Worm (Caenorhabditis elegans) whole organism, young adult: Measurements from ENCODE around the gene F21D9.1.

Source experiments
- F23B12.7 ChIP-seq: sonication (generic microtip); optimal IDR thresholded peaks from 2 replicates; lab custom pipeline; 2017; ENCODE audit warnings: missing genetic modification characterization, mild to moderate bottlenecking, missing compliant biosample characterization, antibody characterized with exemption, moderate library complexity; ENCODE audit not compliant: insufficient read depth
- Y53F4B.3 ChIP-seq: fragments of 200-800 bp; sonication (Bioruptor generic); IDR thresholded peaks from 2 replicates; pipeline ENCODE4 v1.3.6; 2022; ENCODE audit warnings: missing genetic modification reagents, missing genetic modification characterization, missing compliant biosample characterization
- atf-7 ChIP-seq: sonication (generic microtip); optimal IDR thresholded peaks from 2 replicates; lab custom pipeline; 2017; ENCODE audit warnings: mild to moderate bottlenecking, missing genetic modification characterization, missing compliant biosample characterization
- ccch-3 ChIP-seq: fragments of 200-800 bp; sonication (Bioruptor generic); optimal IDR thresholded peaks from 2 replicates; lab custom pipeline; 2018; ENCODE audit warnings: mild to moderate bottlenecking, missing genetic modification characterization, missing compliant biosample characterization
- cebp-1 ChIP-seq, 2 experiments: fragments of 200-800 bp in 1 of 2; sonication (Bioruptor generic) in 1 of 2; sonication (generic microtip) in 1 of 2; IDR thresholded peaks in 1 of 2; optimal IDR thresholded peaks in 1 of 2; 2 replicates each; pipeline versions ENCODE4 v1.3.6 to Lab custom; 2017 to 2022; ENCODE audit warnings: missing compliant biosample characterization in 2 of 2, missing genetic modification characterization in 2 of 2, mild to moderate bottlenecking in 1 of 2, missing genetic modification reagents in 1 of 2, moderate library complexity in 1 of 2
- cebp-2 ChIP-seq: fragments of 200-800 bp; sonication (Bioruptor generic); IDR thresholded peaks from 2 replicates; pipeline ENCODE4 v1.3.6; 2022; ENCODE audit warnings: missing genetic modification characterization, missing compliant biosample characterization
- ceh-100 ChIP-seq: fragments of 200-800 bp; sonication (Bioruptor generic); IDR thresholded peaks from 2 replicates; pipeline ENCODE4 v1.3.6; 2022; ENCODE audit warnings: missing genetic modification reagents, missing genetic modification characterization, missing compliant biosample characterization
- ceh-40 ChIP-seq: fragments of 200-800 bp; sonication (Bioruptor generic); IDR thresholded peaks from 2 replicates; pipeline ENCODE4 v1.3.6; 2022; ENCODE audit warnings: missing genetic modification characterization, missing compliant biosample characterization
- dox-1 ChIP-seq: fragments of 200-800 bp; sonication (Bioruptor generic); IDR thresholded peaks from 2 replicates; pipeline ENCODE4 v1.3.6; 2022; ENCODE audit warnings: missing genetic modification reagents, missing genetic modification characterization, missing compliant biosample characterization
- efl-1 ChIP-seq: fragments of 150-350 bp; optimal IDR thresholded peaks from 2 replicates; lab custom pipeline; 2014; ENCODE audit warnings: missing biosample characterization, missing genetic modification reagents, missing genetic modification characterization
- hlh-12 ChIP-seq: sonication (generic microtip); optimal IDR thresholded peaks from 2 replicates; lab custom pipeline; 2016; ENCODE audit warnings: missing genetic modification characterization, missing compliant biosample characterization
- snpc-4 ChIP-seq, 5 experiments: fragments of 150-350 bp in 1 of 5; sonication (generic microtip) in 4 of 5; optimal IDR thresholded peaks; 2 replicates each; lab custom pipeline; 2014 to 2018; ENCODE audit warnings: missing genetic modification characterization in 5 of 5, missing biosample characterization in 3 of 5, antibody characterized with exemption in 2 of 5, mild to moderate bottlenecking in 2 of 5, missing compliant biosample characterization in 2 of 5, missing genotype in 2 of 5, moderate library complexity in 2 of 5, missing genetic modification reagents in 1 of 5

DNA sequence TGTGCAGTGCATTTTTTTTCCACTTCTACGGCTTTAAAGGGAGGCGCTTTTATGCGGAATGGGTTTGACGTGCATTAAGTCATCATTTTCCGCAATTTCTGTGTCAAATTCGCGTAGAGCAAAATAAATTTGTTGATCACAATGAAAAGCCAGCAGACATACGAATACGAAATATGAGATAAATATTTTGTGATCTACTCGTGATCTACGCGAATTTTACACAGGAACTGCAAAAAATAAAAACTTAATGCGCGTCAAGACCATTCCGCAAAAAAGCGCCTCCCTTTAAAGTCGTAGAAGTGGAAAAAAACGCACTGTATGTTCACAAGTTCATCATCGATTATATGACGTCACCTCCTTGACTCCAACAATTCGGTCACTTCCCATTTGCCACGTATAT lies 47.1 kb downstream of the F21D9.1 start, which contains the start of gene C43D7.8:
- TF ChIP-seq cebp-2 (GFP tag; lab: Robert Waterston, UW) (no peak), efl-1 (GFP tag; lab: Kevin White, UChicago) (no peak), hlh-12 (tag; lab: Kevin White, UChicago) (no peak), ccch-3 (no peak), atf-7 (no peak), ceh-100 (GFP tag; lab: Robert Waterston, UW) (no peak), ceh-40 (GFP tag; lab: Robert Waterston, UW) (no peak), cebp-1 (GFP tag; IDR thresholded peaks at IDR 0.05; lab: Robert Waterston, UW) (no peak), cebp-1 (tag; optimal IDR thresholded peaks at IDR 0.05; lab: Kevin White, UChicago) (no peak), snpc-4 (GFP tag; optimal IDR thresholded peaks at IDR 0.05; lab: Kevin White, UChicago) (no peak), snpc-4 (tag; optimal IDR thresholded peaks at IDR 0.05; lab: Kevin White, UChicago) (no peak), dox-1 (no peak), Y53F4B.3 (no peak), F23B12.7 (tag; lab: Kevin White, UChicago) (no peak)
